Worm (Caenorhabditis elegans) whole organism, L2 larva: ENCODE results near the gene T07D3.4.
"Not testable (repeated sequence)": the region's sequence is repeated elsewhere in the genome, so short reads cannot be mapped to it uniquely, and the experiment has no call there.

Experiments
- C34F6.9 ChIP-seq: fragments of 150-350 bp; optimal IDR thresholded peaks from 2 replicates; lab custom pipeline; 2014; ENCODE audit warnings: missing biosample characterization, missing genetic modification characterization
- F13H6.1 ChIP-seq: sonication (generic microtip); optimal IDR thresholded peaks from 2 replicates; lab custom pipeline; 2016; ENCODE audit warnings: missing genetic modification characterization, missing compliant biosample characterization
- Y55F3AM.14 ChIP-seq: fragments of 200-800 bp; sonication (Bioruptor generic); optimal IDR thresholded peaks from 2 replicates; lab custom pipeline; 2018; ENCODE audit warnings: mild to moderate bottlenecking, missing genetic modification characterization, missing compliant biosample characterization
- ZK546.5 ChIP-seq: sonication (generic microtip); optimal IDR thresholded peaks from 2 replicates; lab custom pipeline; 2017; ENCODE audit warnings: missing biosample characterization, missing genetic modification characterization
- blmp-1 ChIP-seq: sonication (generic microtip); optimal IDR thresholded peaks from 2 replicates; lab custom pipeline; 2017; ENCODE audit warnings: missing genetic modification characterization, mild to moderate bottlenecking, missing compliant biosample characterization, antibody characterized with exemption, moderate library complexity; ENCODE audit not compliant: insufficient read depth
- crh-2 ChIP-seq: sonication (generic microtip); optimal IDR thresholded peaks from 2 replicates; lab custom pipeline; 2017; ENCODE audit warnings: missing biosample characterization, missing genetic modification characterization
- elt-1 ChIP-seq: fragments of 150-350 bp; optimal IDR thresholded peaks from 2 replicates; lab custom pipeline; 2014; ENCODE audit warnings: missing biosample characterization, missing genetic modification characterization
- elt-3 ChIP-seq: sonication (generic microtip); optimal IDR thresholded peaks from 2 replicates; lab custom pipeline; 2017; ENCODE audit warnings: missing biosample characterization, missing genetic modification characterization
- fos-1 ChIP-seq: fragments of 150-350 bp; optimal IDR thresholded peaks from 2 replicates; lab custom pipeline; 2014; ENCODE audit warnings: missing biosample characterization, missing genetic modification characterization
- gmeb-1 ChIP-seq: fragments of 150-350 bp; optimal IDR thresholded peaks from 2 replicates; lab custom pipeline; 2014; ENCODE audit warnings: missing biosample characterization, missing genetic modification characterization
- mbf-1 ChIP-seq: sonication (generic microtip); optimal IDR thresholded peaks from 2 replicates; lab custom pipeline; 2017; ENCODE audit warnings: missing biosample characterization, missing genetic modification characterization
- mdl-1 ChIP-seq, 2 experiments: fragments of 150-350 bp in 1 of 2; sonication (generic microtip) in 1 of 2; optimal IDR thresholded peaks; 2 replicates each; lab custom pipeline; 2017; ENCODE audit warnings: missing biosample characterization in 2 of 2, missing genetic modification characterization in 2 of 2
- nhr-10 ChIP-seq: sonication (generic microtip); optimal IDR thresholded peaks from 2 replicates; lab custom pipeline; 2017; ENCODE audit warnings: missing biosample characterization, missing genetic modification characterization
- nhr-11 ChIP-seq: fragments of 150-350 bp; optimal IDR thresholded peaks from 2 replicates; lab custom pipeline; 2014; ENCODE audit warnings: missing biosample characterization, missing genetic modification characterization
- nhr-12 ChIP-seq: fragments of 150-350 bp; optimal IDR thresholded peaks from 2 replicates; lab custom pipeline; 2014; ENCODE audit warnings: missing biosample characterization, missing genetic modification characterization
- nhr-129 ChIP-seq: fragments of 150-350 bp; optimal IDR thresholded peaks from 2 replicates; lab custom pipeline; 2014; ENCODE audit warnings: missing biosample characterization, missing genetic modification characterization
- nhr-21 ChIP-seq: fragments of 150-350 bp; optimal IDR thresholded peaks from 2 replicates; lab custom pipeline; 2014; ENCODE audit warnings: missing biosample characterization, missing genetic modification characterization
- nhr-237 ChIP-seq: fragments of 150-350 bp; optimal IDR thresholded peaks from 2 replicates; lab custom pipeline; 2014; ENCODE audit warnings: missing biosample characterization, missing genetic modification characterization
- nhr-6 ChIP-seq: fragments of 150-350 bp; optimal IDR thresholded peaks from 2 replicates; lab custom pipeline; 2014; ENCODE audit warnings: missing biosample characterization, missing genetic modification characterization
- nhr-77 ChIP-seq: fragments of 150-350 bp; optimal IDR thresholded peaks from 2 replicates; lab custom pipeline; 2014; ENCODE audit warnings: missing biosample characterization, missing genetic modification characterization
- sem-4 ChIP-seq: fragments of 150-350 bp; optimal IDR thresholded peaks from 2 replicates; lab custom pipeline; 2014; ENCODE audit warnings: missing biosample characterization, missing genetic modification reagents, missing genetic modification characterization
- skn-1 ChIP-seq: sonication (generic microtip); optimal IDR thresholded peaks from 2 replicates; lab custom pipeline; 2017; ENCODE audit warnings: missing biosample characterization, missing genetic modification characterization
- sma-9 ChIP-seq, 2 experiments: fragments of 150-350 bp in 1 of 2; sonication (generic microtip) in 1 of 2; optimal IDR thresholded peaks; 2 replicates each; lab custom pipeline; 2014 to 2016; ENCODE audit warnings: missing genetic modification characterization in 2 of 2, mild to moderate bottlenecking in 1 of 2, missing biosample characterization in 1 of 2, missing compliant biosample characterization in 1 of 2, missing genetic modification reagents in 1 of 2, moderate library complexity in 1 of 2
- unc-39 ChIP-seq: fragments of 150-350 bp; optimal IDR thresholded peaks from 2 replicates; lab custom pipeline; 2014; ENCODE audit warnings: missing biosample characterization, missing genetic modification characterization
- unc-55 ChIP-seq: fragments of 150-350 bp; sonication (generic microtip); optimal IDR thresholded peaks from 3 replicates; lab custom pipeline; 2014; ENCODE audit warnings: missing biosample characterization, missing genetic modification reagents, missing genetic modification characterization
- unc-62 ChIP-seq: fragments of 150-350 bp; optimal IDR thresholded peaks from 2 replicates; lab custom pipeline; 2014; ENCODE audit warnings: missing biosample characterization, missing genetic modification reagents, missing genetic modification characterization
- zag-1 ChIP-seq: fragments of 150-350 bp; optimal IDR thresholded peaks from 2 replicates; lab custom pipeline; 2014; ENCODE audit warnings: missing biosample characterization, missing genetic modification characterization
- ztf-1 ChIP-seq: fragments of 200-800 bp; sonication (Bioruptor generic); conservative IDR thresholded peaks from 2 replicates; pipeline ENCODE4 v1.3.6; 2022; ENCODE audit warnings: missing genetic modification characterization, missing compliant biosample characterization
- ztf-11 ChIP-seq: sonication (generic microtip); optimal IDR thresholded peaks from 2 replicates; lab custom pipeline; 2017; ENCODE audit warnings: missing biosample characterization, missing genetic modification characterization

The T07D3.4 gene

DNA sequence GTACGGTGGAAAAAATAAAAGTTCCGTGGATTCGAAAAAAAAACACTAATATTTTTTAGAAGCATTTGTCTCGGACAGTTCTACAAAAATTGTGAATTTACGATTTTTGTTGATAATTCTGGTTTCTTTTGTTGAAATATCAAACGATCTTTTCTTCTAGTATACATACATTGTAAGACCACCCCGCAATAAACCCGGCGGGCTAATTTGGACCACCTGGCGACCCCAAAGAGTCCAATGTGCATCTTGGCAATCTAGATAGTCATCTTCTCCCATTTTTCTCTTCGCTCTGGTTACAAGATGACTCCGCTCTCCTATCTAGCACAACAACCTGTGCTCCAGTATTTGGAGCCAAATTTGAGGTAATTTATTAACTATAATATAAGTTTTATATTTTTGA is 27.7 kb downstream of the T07D3.4 start, which contains the start of gene fbxc-29:
fbxc-29 (plus strand) TSS at position 301 of the 400 bp plus-strand sequence.
- TF ChIP-seq mdl-1 (tag; optimal IDR thresholded peaks at IDR 0.05; lab: Kevin White, UChicago) (no peak), nhr-6 (tag; lab: Kevin White, UChicago) (no peak), mbf-1 (no peak), unc-55 (GFP tag; lab: Kevin White, UChicago) (no peak), nhr-12 (tag; lab: Kevin White, UChicago) (no peak), ZK546.5 (tag; lab: Kevin White, UChicago) (no peak), nhr-11 (tag; lab: Kevin White, UChicago) (no peak)
- TF ChIP-seq, all 48 proteins: peak for 0

- TF ChIP-seq mdl-1 (tag; optimal IDR thresholded peaks at IDR 0.05; lab: Kevin White, UChicago), result no peak
- no peak for TF ChIP-seq C34F6.9 (tag; lab: Kevin White, UChicago)
- TF ChIP-seq nhr-129, result no peak
- no peak for TF ChIP-seq nhr-6 (tag; lab: Kevin White, UChicago)
- no peak for TF ChIP-seq nhr-77
- no peak for TF ChIP-seq ztf-11
- no peak for TF ChIP-seq skn-1
- TF ChIP-seq nhr-10, result no peak
- no peak for TF ChIP-seq nhr-237 (tag; lab: Kevin White, UChicago)
- no peak for TF ChIP-seq gmeb-1 (tag; lab: Kevin White, UChicago)
- no peak for TF ChIP-seq fos-1
- no peak for TF ChIP-seq sem-4 (tag; lab: Kevin White, UChicago)
- no peak for TF ChIP-seq unc-62 (GFP tag; lab: Kevin White, UChicago)
- no peak for TF ChIP-seq elt-1 (tag; lab: Kevin White, UChicago)
- no peak for TF ChIP-seq nhr-21 (tag; lab: Kevin White, UChicago)
- no peak for TF ChIP-seq F13H6.1 (tag; lab: Kevin White, UChicago)
Measured at ce11 chrII:917324-917723, 29.2 kb downstream of the T07D3.4 start, which contains the start of gene fbxc-30. fbxc-30 (plus strand) TSS chrII:917624.

- no peak for TF ChIP-seq blmp-1
- TF ChIP-seq zag-1, result no peak
Measured at ce11 chrII:920326-920725, 32.2 kb downstream of the T07D3.4 start.

DNA sequence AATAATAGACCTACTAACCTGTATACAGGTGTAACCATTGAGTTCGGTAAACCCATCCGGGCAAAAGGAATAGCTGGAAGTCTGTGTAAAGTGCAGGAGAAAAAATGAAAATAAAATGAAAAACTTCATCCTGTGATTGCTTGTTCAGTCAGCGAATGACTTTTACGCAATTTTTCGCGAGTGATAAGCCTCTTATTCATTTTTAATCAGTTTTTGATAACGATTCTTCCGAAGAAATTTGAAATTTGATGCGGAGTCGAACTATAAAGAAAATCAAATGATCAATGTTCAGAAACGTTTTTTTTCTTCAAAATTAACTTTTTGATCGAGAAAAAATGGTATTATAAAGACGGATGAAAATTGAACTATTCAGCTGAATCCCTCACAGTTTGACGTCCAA is 34.7 kb downstream of the T07D3.4 start:
- TF ChIP-seq elt-3 (tag; lab: Kevin White, UChicago) (no peak), crh-2 (tag; lab: Kevin White, UChicago) (no peak), fos-1 (peak; percentile 84)

DNA sequence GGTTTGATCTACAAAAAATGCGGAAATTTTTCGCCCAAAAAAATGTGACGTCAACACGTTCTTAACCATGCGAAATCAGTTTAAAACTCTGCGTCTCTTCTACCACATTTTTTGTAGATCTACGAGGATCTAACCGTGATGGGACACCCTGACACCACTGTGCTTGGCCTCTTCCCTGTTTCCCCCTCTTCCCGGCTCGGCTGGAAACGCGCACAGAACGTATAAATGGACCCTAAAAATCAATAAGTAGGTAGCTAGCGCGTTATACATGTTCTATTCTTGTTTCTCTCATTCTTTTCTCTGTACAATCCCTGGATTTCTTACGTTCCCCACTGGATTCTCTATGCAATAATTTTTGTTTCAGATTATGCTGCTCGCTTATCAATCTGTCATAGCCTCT is 35.4 kb downstream of the T07D3.4 start, which contains the start of gene fbxc-28:
fbxc-28 (plus strand) TSS at position 301 of the 400 bp plus-strand sequence.
- TF ChIP-seq mdl-1 (tag; optimal IDR thresholded peaks at IDR 0.05; lab: Kevin White, UChicago) (no peak), unc-39 (tag; lab: Kevin White, UChicago) (no peak)
- TF ChIP-seq, all 48 proteins: peak for 0

- TF ChIP-seq ztf-11 (no peak), elt-1 (tag; lab: Kevin White, UChicago) (no peak), ZK546.5 (tag; lab: Kevin White, UChicago) (no peak), crh-2 (tag; lab: Kevin White, UChicago) (no peak), Y55F3AM.14 (GFP tag; lab: Kevin White, UChicago) (no peak), sma-9 (GFP tag; optimal IDR thresholded peaks at IDR 0.05; lab: Kevin White, UChicago) (no peak), sma-9 (tag; optimal IDR thresholded peaks at IDR 0.05; lab: Kevin White, UChicago) (no peak), mdl-1 (tag; optimal IDR thresholded peaks at IDR 0.05; lab: Kevin White, UChicago) (no peak), fos-1 (no peak)
Measured at ce11 chrII:927331-927730, 39.2 kb downstream of the T07D3.4 start, which contains the start of gene R07C3.13. R07C3.13 (minus strand) TSS chrII:927431.

ce11 chrII:930871-931270 is 42.8 kb downstream of the T07D3.4 start, which contains the start of gene fbxc-34:
fbxc-34 (plus strand) TSS chrII:931171.
- TF ChIP-seq skn-1, ztf-1, nhr-129: not testable (repeated sequence)
